Fruit fly (Drosophila melanogaster): ENCODE data around the gene fd3F.

dm6 chrX:3811340-3811788, 9.2 kb downstream of the fd3F start, which contains the start of gene ec:
- peak; percentile 33; the same call in 1 of the 3 replicates for TF ChIP-seq eg (GFP tag; IDR thresholded peaks at IDR 0.05)
- TF ChIP-seq topi (GFP tag; optimal IDR thresholded peaks at IDR 0.05): no peak
- no peak for TF ChIP-seq Hr38 (GFP tag; optimal IDR thresholded peaks at IDR 0.05)
- TF ChIP-seq Smox (GFP tag; optimal IDR thresholded peaks at IDR 0.05): no peak
- no peak for TF ChIP-seq ss (GFP tag; optimal IDR thresholded peaks at IDR 0.05)
- no peak for TF ChIP-seq CG8632 (GFP tag; optimal IDR thresholded peaks at IDR 0.05)
- TF ChIP-seq vri (GFP tag; optimal IDR thresholded peaks at IDR 0.05): no peak

All from whole organism, prepupa.